Fruit fly (Drosophila melanogaster) whole organism, larva: ENCODE measurements around the gene vas.
A peak's percentile ranks its signal among the peaks of the same experiment; 100 is the strongest.

ENCODE experiments used
- noc ChIP-seq: fragments of 200-800 bp; sonication (Bioruptor generic); optimal IDR thresholded peaks from 3 replicates; lab custom pipeline; 2019; ENCODE audit warnings: missing biosample characterization, mild to moderate bottlenecking, missing genetic modification characterization, moderate library complexity

Gene vas

dm6 chr2L:15061368-15061767 is at the start of gene vas, which contains the start of gene solo:
vas (plus strand) TSS chr2L:15061656.
solo (plus strand) TSS chr2L:15061656.
- no peak for TF ChIP-seq noc (tag; lab: Kevin White, UChicago)

- no peak for TF ChIP-seq noc (tag; lab: Kevin White, UChicago)
Measured at dm6 chr2L:15011779-15012178, 49.7 kb upstream of the vas start.

dm6 chr2L:15013523-15013922 is 47.9 kb upstream of the vas start:
- no peak for TF ChIP-seq noc (tag; lab: Kevin White, UChicago)

- TF ChIP-seq noc (tag; lab: Kevin White, UChicago): no peak
Measured at dm6 chr2L:15016031-15016430, 45.4 kb upstream of the vas start, which contains the start of gene GABA-B-R1. GABA-B-R1 (plus strand) TSS chr2L:15016331.

- no peak for TF ChIP-seq noc (tag; lab: Kevin White, UChicago)
Measured at dm6 chr2L:15026582-15026981, 34.9 kb upstream of the vas start, which contains the start of gene CG33310. CG33310 (plus strand) TSS chr2L:15026882.

- no peak for TF ChIP-seq noc (tag; lab: Kevin White, UChicago)
Measured at dm6 chr2L:15031650-15032049, 29.8 kb upstream of the vas start, which contains the start of gene CG31832. CG31832 (minus strand) TSS chr2L:15031750.

- no peak for TF ChIP-seq noc (tag; lab: Kevin White, UChicago)
Measured at dm6 chr2L:15035366-15035765, 26.1 kb upstream of the vas start, which contains the start of gene yellow-c. yellow-c (plus strand) TSS chr2L:15035394.

- TF ChIP-seq noc (tag; lab: Kevin White, UChicago): no peak
Measured at dm6 chr2L:15038339-15039308, 22.8 kb upstream of the vas start, which contains the start of gene CIAPIN1. CIAPIN1 (minus strand) TSS chr2L:15038861.

- TF ChIP-seq noc (tag; lab: Kevin White, UChicago): no peak
Measured at dm6 chr2L:15039309-15039772, 22.1 kb upstream of the vas start.

- no peak for TF ChIP-seq noc (tag; lab: Kevin White, UChicago)
Measured at dm6 chr2L:15043718-15044117, 17.7 kb upstream of the vas start.

- TF ChIP-seq noc (tag; lab: Kevin White, UChicago): no peak
Measured at dm6 chr2L:15052805-15053388, 8.6 kb upstream of the vas start.

- TF ChIP-seq noc (tag; lab: Kevin White, UChicago): no peak
Measured at dm6 chr2L:15055105-15055504, 6.4 kb upstream of the vas start.

- peak; percentile 65 for TF ChIP-seq noc (tag; lab: Kevin White, UChicago)
Measured at dm6 chr2L:15056359-15057220, 4.9 kb upstream of the vas start.

dm6 chr2L:15057225-15058117 is 4.0 kb upstream of the vas start, which contains the start of gene ck:
ck (minus strand) TSS chr2L:15057862.
- no peak for TF ChIP-seq noc (tag; lab: Kevin White, UChicago)
